Fruit fly (Drosophila melanogaster) whole organism, embryonic: Measurements from ENCODE around the gene CG13380.
A peak's percentile ranks its signal among the peaks of the same experiment; 100 is the strongest.

Experiments used
- Adf1 ChIP-seq: fragments of 200-800 bp; sonication (Bioruptor generic); IDR thresholded peaks from 2 replicates; pipeline ENCODE4 v1.3.6; 2022; ENCODE audit warnings: missing biosample characterization, missing genetic modification characterization
- Aef1 ChIP-seq: fragments of 200-800 bp; sonication (Bioruptor generic); IDR thresholded peaks from 3 replicates; pipeline ENCODE4 v1.3.6; 2022; ENCODE audit warnings: missing biosample characterization, missing genetic modification characterization
- Awh ChIP-seq: fragments of 200-800 bp; sonication (Bioruptor generic); IDR thresholded peaks from 2 replicates; pipeline ENCODE4, ENCODE4 v1.3.6; 2022; ENCODE audit warnings: missing biosample characterization, missing genetic modification characterization
- BtbVII ChIP-seq: fragments of 200-800 bp; sonication (Bioruptor generic); optimal IDR thresholded peaks from 3 replicates; lab custom pipeline; 2017; ENCODE audit warnings: missing biosample characterization, mild to moderate bottlenecking, missing genetic modification characterization
- CG11398 ChIP-seq: fragments of 200-800 bp; sonication (Bioruptor generic); optimal IDR thresholded peaks from 2 replicates; lab custom pipeline; 2016; ENCODE audit warnings: missing biosample characterization, missing genetic modification characterization
- CG11504 ChIP-seq: fragments of 200-800 bp; sonication (Bioruptor generic); optimal IDR thresholded peaks from 3 replicates; lab custom pipeline; 2019; ENCODE audit warnings: missing biosample characterization, mild to moderate bottlenecking, missing genetic modification characterization, moderate library complexity
- CG1233 ChIP-seq: fragments of 200-800 bp; sonication (Bioruptor generic); optimal IDR thresholded peaks from 4 replicates; lab custom pipeline; 2018; ENCODE audit warnings: missing biosample characterization, mild to moderate bottlenecking, missing genetic modification characterization
- CG12659 ChIP-seq: fragments of 200-800 bp; sonication (Bioruptor generic); optimal IDR thresholded peaks from 3 replicates; lab custom pipeline; 2017; ENCODE audit warnings: mild to moderate bottlenecking, missing biosample characterization, missing genetic modification reagents, missing genetic modification characterization
- CG13287 ChIP-seq: fragments of 200-800 bp; sonication (Bioruptor generic); IDR thresholded peaks from 2 replicates; pipeline ENCODE4 v1.3.6; 2022; ENCODE audit warnings: missing biosample characterization, missing genetic modification characterization; ENCODE audit not compliant: partially characterized antibody
- CG13624 ChIP-seq: fragments of 200-800 bp; sonication (Bioruptor generic); optimal IDR thresholded peaks from 2 replicates; lab custom pipeline; 2016; ENCODE audit warnings: missing biosample characterization, missing genetic modification characterization
- CG15514 ChIP-seq: fragments of 200-800 bp; sonication (Bioruptor generic); optimal IDR thresholded peaks from 3 replicates; lab custom pipeline; 2017; ENCODE audit warnings: missing biosample characterization, missing genetic modification characterization, mild to moderate bottlenecking, moderate library complexity, missing genetic modification reagents
- CG3163 ChIP-seq: fragments of 200-800 bp; sonication (Bioruptor generic); optimal IDR thresholded peaks from 3 replicates; lab custom pipeline; 2016; ENCODE audit warnings: missing biosample characterization, missing genetic modification characterization
- CG32767 ChIP-seq: fragments of 200-800 bp; sonication (Bioruptor generic); IDR thresholded peaks from 2 replicates; pipeline ENCODE4 v1.3.6; 2022; ENCODE audit warnings: missing biosample characterization, missing genetic modification characterization
- CG3281 ChIP-seq: fragments of 200-800 bp; sonication (Bioruptor generic); optimal IDR thresholded peaks from 3 replicates; lab custom pipeline; 2017; ENCODE audit warnings: missing biosample characterization, mild to moderate bottlenecking, missing genetic modification characterization
- CG33213 ChIP-seq: fragments of 200-800 bp; sonication (Bioruptor generic); optimal IDR thresholded peaks from 3 replicates; lab custom pipeline; 2016; ENCODE audit warnings: missing biosample characterization, missing genetic modification characterization
- CG42726 ChIP-seq: fragments of 200-800 bp; sonication (Bioruptor generic); IDR thresholded peaks from 2 replicates; pipeline ENCODE4 v1.3.6; 2022; ENCODE audit warnings: missing biosample characterization, missing genetic modification characterization; ENCODE audit not compliant: partially characterized antibody
- CG4282 ChIP-seq: fragments of 200-800 bp; sonication (Bioruptor generic); optimal IDR thresholded peaks from 2 replicates; lab custom pipeline; 2016; ENCODE audit warnings: missing biosample characterization, missing genetic modification characterization
- CG6791 ChIP-seq: fragments of 200-800 bp; sonication (Bioruptor generic); IDR thresholded peaks from 3 replicates; pipeline ENCODE4 v1.3.6; 2022; ENCODE audit warnings: missing biosample characterization, missing genetic modification characterization; ENCODE audit not compliant: partially characterized antibody
- CG6854 ChIP-seq: fragments of 200-800 bp; sonication (Bioruptor generic); optimal IDR thresholded peaks from 3 replicates; lab custom pipeline; 2017; ENCODE audit warnings: missing biosample characterization, mild to moderate bottlenecking, missing genetic modification characterization
- CG8290 ChIP-seq, 3 experiments: fragments of 200-800 bp; sonication (Bioruptor generic); optimal IDR thresholded peaks; 2 replicates each; lab custom pipeline; 2016 to 2019; ENCODE audit warnings: missing biosample characterization in 3 of 3, missing genetic modification characterization in 3 of 3, mild to moderate bottlenecking in 2 of 3, moderate library complexity in 1 of 3
- CG8765 ChIP-seq: fragments of 200-800 bp; sonication (Bioruptor generic); IDR thresholded peaks from 2 replicates; pipeline ENCODE4 v1.3.6; 2022; ENCODE audit warnings: missing biosample characterization, missing genetic modification characterization
- CHES-1-like ChIP-seq: fragments of 200-800 bp; sonication (Bioruptor generic); optimal IDR thresholded peaks from 2 replicates; lab custom pipeline; 2016; ENCODE audit warnings: missing biosample characterization, missing genetic modification characterization
- Camta ChIP-seq: fragments of 200-800 bp; sonication (Bioruptor generic); optimal IDR thresholded peaks from 2 replicates; lab custom pipeline; 2016; ENCODE audit warnings: missing biosample characterization, missing genetic modification characterization
- CrebB ChIP-seq: fragments of 200-800 bp; sonication (Bioruptor generic); optimal IDR thresholded peaks from 3 replicates; lab custom pipeline; 2018; ENCODE audit warnings: missing biosample characterization, mild to moderate bottlenecking, missing genetic modification characterization
- D19A ChIP-seq: fragments of 200-800 bp; optimal IDR thresholded peaks from 3 replicates; lab custom pipeline; 2019; ENCODE audit warnings: missing biosample characterization, mild to moderate bottlenecking, missing genetic modification characterization, moderate library complexity
- D19B ChIP-seq: fragments of 200-800 bp; sonication (Bioruptor generic); optimal IDR thresholded peaks from 2 replicates; lab custom pipeline; 2017; ENCODE audit warnings: missing biosample characterization, mild to moderate bottlenecking, missing genetic modification characterization
- Doc3 ChIP-seq: fragments of 200-800 bp; sonication (Bioruptor generic); IDR thresholded peaks from 3 replicates; pipeline ENCODE4 v1.3.6; 2022; ENCODE audit warnings: missing biosample characterization, missing genetic modification characterization; ENCODE audit not compliant: partially characterized antibody
- Dp ChIP-seq: fragments of 200-800 bp; sonication (Bioruptor generic); optimal IDR thresholded peaks from 2 replicates; lab custom pipeline; 2018; ENCODE audit warnings: missing biosample characterization, mild to moderate bottlenecking, missing genetic modification characterization, moderate library complexity
- E2f2 ChIP-seq: fragments of 200-800 bp; sonication (Bioruptor generic); IDR thresholded peaks from 2 replicates; pipeline ENCODE4 v1.3.6; 2022; ENCODE audit warnings: missing biosample characterization, missing genetic modification characterization
- Ets97D ChIP-seq: fragments of 200-800 bp; sonication (Bioruptor generic); optimal IDR thresholded peaks from 3 replicates; lab custom pipeline; 2016; ENCODE audit warnings: missing biosample characterization, missing genetic modification characterization
- HmgD ChIP-seq: fragments of 200-800 bp; sonication (Bioruptor generic); optimal IDR thresholded peaks from 3 replicates; lab custom pipeline; 2016; ENCODE audit warnings: missing biosample characterization, missing genetic modification characterization
- MBD-R2 ChIP-seq: fragments of 200-800 bp; sonication (Bioruptor generic); IDR thresholded peaks from 2 replicates; pipeline ENCODE4 v1.3.6; 2022; ENCODE audit warnings: missing biosample characterization, missing genetic modification characterization
- MESR4 ChIP-seq: fragments of 200-800 bp; sonication (Bioruptor generic); optimal IDR thresholded peaks from 2 replicates; lab custom pipeline; 2018; ENCODE audit warnings: missing biosample characterization, mild to moderate bottlenecking, missing genetic modification characterization, moderate library complexity
- Xbp1 ChIP-seq: fragments of 200-800 bp; sonication (Bioruptor generic); optimal IDR thresholded peaks from 3 replicates; lab custom pipeline; 2016; ENCODE audit warnings: missing biosample characterization, mild to moderate bottlenecking, missing genetic modification characterization
- bowl ChIP-seq: fragments of 200-800 bp; sonication (Bioruptor generic); IDR thresholded peaks from 2 replicates; pipeline ENCODE4 v1.3.6; 2022; ENCODE audit warnings: missing biosample characterization, missing genetic modification characterization
- danr ChIP-seq: fragments of 200-800 bp; sonication (Bioruptor generic); IDR thresholded peaks from 2 replicates; pipeline ENCODE4 v1.3.6; 2022; ENCODE audit warnings: missing biosample characterization, missing genetic modification characterization
- dmrt99B ChIP-seq: fragments of 200-800 bp; sonication (Bioruptor generic); optimal IDR thresholded peaks from 2 replicates; lab custom pipeline; 2018; ENCODE audit warnings: missing biosample characterization, mild to moderate bottlenecking, missing genetic modification characterization, moderate library complexity
- fru ChIP-seq: fragments of >200 bp; optimal IDR thresholded peaks from 2 replicates; lab custom pipeline; 2017
- gfzf ChIP-seq: fragments of 200-800 bp; sonication (Bioruptor generic); optimal IDR thresholded peaks from 2 replicates; lab custom pipeline; 2016; ENCODE audit warnings: missing biosample characterization, mild to moderate bottlenecking, missing genetic modification characterization, moderate library complexity
- gsb ChIP-seq: fragments of 200-800 bp; sonication (Bioruptor generic); IDR thresholded peaks from 2 replicates; pipeline ENCODE4 v1.3.6; 2022; ENCODE audit warnings: missing biosample characterization, missing genetic modification characterization
- hb ChIP-seq: fragments of 200-800 bp; sonication (Bioruptor generic); IDR thresholded peaks from 3 replicates; pipeline ENCODE4 v1.3.6; 2022; ENCODE audit warnings: missing biosample characterization, missing genetic modification characterization; ENCODE audit not compliant: partially characterized antibody
- insv ChIP-seq, 2 experiments: fragments of 200-800 bp; sonication (Bioruptor generic); optimal IDR thresholded peaks; 3 replicates each; lab custom pipeline; 2016 to 2018; ENCODE audit warnings: missing biosample characterization in 2 of 2, missing genetic modification characterization in 2 of 2
- ken ChIP-seq: fragments of 200-800 bp; sonication (Bioruptor generic); IDR thresholded peaks from 3 replicates; pipeline ENCODE4 v1.3.6; 2022; ENCODE audit warnings: missing biosample characterization, missing genetic modification characterization
- pb ChIP-seq: fragments of 200-800 bp; sonication (Bioruptor generic); optimal IDR thresholded peaks from 3 replicates; lab custom pipeline; 2016; ENCODE audit warnings: missing biosample characterization, missing genetic modification characterization
- pzg ChIP-seq: fragments of 200-800 bp; sonication (Bioruptor generic); optimal IDR thresholded peaks from 3 replicates; lab custom pipeline; 2018; ENCODE audit warnings: missing biosample characterization, mild to moderate bottlenecking, missing genetic modification characterization, moderate library complexity
- salm ChIP-seq: fragments of 200-800 bp; sonication (Bioruptor generic); optimal IDR thresholded peaks from 2 replicates; lab custom pipeline; 2018; ENCODE audit warnings: missing biosample characterization, mild to moderate bottlenecking, missing genetic modification characterization
- stc ChIP-seq: fragments of 200-800 bp; sonication (Bioruptor generic); IDR thresholded peaks from 2 replicates; pipeline ENCODE4 v1.3.6; 2022; ENCODE audit warnings: missing biosample characterization, missing genetic modification characterization
- trem ChIP-seq: fragments of 200-800 bp; optimal IDR thresholded peaks from 3 replicates; lab custom pipeline; 2019; ENCODE audit warnings: missing biosample characterization, mild to moderate bottlenecking, missing genetic modification characterization, moderate library complexity
- vnd ChIP-seq: fragments of 200-800 bp; sonication (Bioruptor generic); IDR thresholded peaks from 3 replicates; pipeline ENCODE4 v1.3.6; 2022; ENCODE audit warnings: missing biosample characterization, missing genetic modification characterization; ENCODE audit not compliant: partially characterized antibody

Gene CG13380

dm6 chr3L:18617893-18618577 is at the start of gene CG13380, which contains the start of gene CG4174 (continued):
- TF ChIP-seq CG3281 (no peak), gsb (GFP tag; lab: Robert Waterston, UW) (no peak), stc (0 out of 2 replicates have a peak, but pooled peaks have one; percentile 15), Aef1 (GFP tag; lab: Robert Waterston, UW) (no peak), bowl (GFP tag; lab: Robert Waterston, UW) (no peak), BtbVII (no peak), fru (lab: Kevin White, UChicago) (no peak), Camta (no peak), CG3163 (no peak), vnd (GFP tag; lab: Robert Waterston, UW) (peak; percentile 79), CG6791 (peak; percentile 97), danr (no peak), CG6854 (GFP tag; lab: Kevin White, UChicago) (no peak), CG32767 (no peak), Doc3 (GFP tag; lab: Robert Waterston, UW) (peak; percentile 31; the same call in 1 of the 3 replicates), CG1233 (GFP tag; lab: Kevin White, UChicago) (peak; percentile 21), Adf1 (GFP tag; lab: Robert Waterston, UW) (peak; percentile 47; the same call in 1 of the 2 replicates), CG42726 (peak; percentile 92), CG8290 (GFP tag; optimal IDR thresholded peaks at IDR 0.05; lab: Kevin White, UChicago) (peak; percentile 58), CG8290 (tag; optimal IDR thresholded peaks at IDR 0.05; lab: Kevin White, UChicago) (no peak), Ets97D (peak; percentile 25), Awh (GFP tag; lab: Robert Waterston, UW) (0 out of 2 replicates have a peak, but pooled peaks have one; percentile 15), CG4282 (GFP tag; lab: Kevin White, UChicago) (no peak), CG33213 (GFP tag; lab: Kevin White, UChicago) (peak; percentile 44), hb (peak; percentile 70), HmgD (peak; percentile 72), insv (GFP tag; optimal IDR thresholded peaks at IDR 0.05; lab: Kevin White, UChicago) (peak in 1 of 2 experiments; percentile 96), salm (tag; lab: Kevin White, UChicago) (no peak), gfzf (GFP tag; lab: Kevin White, UChicago) (peak; percentile 42)

dm6 chr3L:18667115-18667514 is 49.4 kb upstream of the CG13380 start, which contains the start of gene CG42495:
CG42495 (plus strand) TSS chr3L:18667361.
- TF ChIP-seq Ets97D (peak; percentile 25), CrebB (tag; lab: Kevin White, UChicago) (peak; percentile 8), CG13624 (GFP tag; lab: Kevin White, UChicago) (peak; percentile 6), CG8765 (no peak), pzg (peak; percentile 78), D19A (tag; lab: Kevin White, UChicago) (no peak), dmrt99B (tag; lab: Kevin White, UChicago) (no peak), Xbp1 (GFP tag; lab: Kevin White, UChicago) (peak; percentile 3), CG15514 (peak; percentile 70), MESR4 (GFP tag; lab: Kevin White, UChicago) (peak; percentile 11), CG33213 (GFP tag; lab: Kevin White, UChicago) (peak; percentile 21), CHES-1-like (GFP tag; lab: Kevin White, UChicago) (peak; percentile 9), trem (tag; lab: Kevin White, UChicago) (peak; percentile 99), CG42726 (peak; percentile 24; the same call in 1 of the 2 replicates), E2f2 (GFP tag; lab: Robert Waterston, UW) (peak; percentile 100), pb (GFP tag; lab: Kevin White, UChicago) (no peak), D19B (GFP tag; lab: Kevin White, UChicago) (no peak), Dp (GFP tag; lab: Kevin White, UChicago) (peak; percentile 99), CG11398 (GFP tag; lab: Kevin White, UChicago) (no peak), CG13287 (GFP tag; lab: Robert Waterston, UW) (peak; percentile 47; the same call in 1 of the 2 replicates), MBD-R2 (GFP tag; lab: Robert Waterston, UW) (peak; percentile 94), CG12659 (GFP tag; lab: Kevin White, UChicago) (peak; percentile 38), ken (no peak), CG11504 (tag; lab: Kevin White, UChicago) (peak; percentile 85)
